Worm (Caenorhabditis elegans) whole organism, L1 larva: ENCODE data around the gene C08F1.12.
"Not testable (repeated sequence)": the region's sequence is repeated elsewhere in the genome, so short reads cannot be mapped to it uniquely, and the experiment has no call there.

Source experiments
- C04F5.9 ChIP-seq: sonication (generic microtip); optimal IDR thresholded peaks from 2 replicates; lab custom pipeline; 2016; ENCODE audit warnings: missing genetic modification characterization, missing compliant biosample characterization
- F16B12.6 ChIP-seq: fragments of 150-350 bp; optimal IDR thresholded peaks from 2 replicates; lab custom pipeline; 2014; ENCODE audit warnings: missing biosample characterization, missing genetic modification characterization
- Y116A8C.19 ChIP-seq: sonication (generic microtip); optimal IDR thresholded peaks from 2 replicates; lab custom pipeline; 2016; ENCODE audit warnings: missing compliant biosample characterization, missing genetic modification characterization, borderline replicate concordance
- aha-1 ChIP-seq: fragments of 150-350 bp; optimal IDR thresholded peaks from 2 replicates; lab custom pipeline; 2014; ENCODE audit warnings: missing biosample characterization, missing genetic modification characterization
- blmp-1 ChIP-seq: fragments of 150-350 bp; optimal IDR thresholded peaks from 2 replicates; lab custom pipeline; 2014; ENCODE audit warnings: missing biosample characterization, missing genetic modification characterization
- ceh-63 ChIP-seq: fragments of 200-800 bp; sonication (Bioruptor generic); optimal IDR thresholded peaks from 2 replicates; lab custom pipeline; 2018; ENCODE audit warnings: mild to moderate bottlenecking, missing genetic modification characterization, missing compliant biosample characterization
- ceh-88 ChIP-seq: fragments of 200-800 bp; sonication (Bioruptor generic); IDR thresholded peaks from 2 replicates; pipeline ENCODE4 v1.3.6; 2022; ENCODE audit warnings: missing genetic modification characterization, missing compliant biosample characterization
- ceh-90 ChIP-seq: sonication (generic microtip); optimal IDR thresholded peaks from 2 replicates; lab custom pipeline; 2016; ENCODE audit warnings: missing genetic modification characterization, missing compliant biosample characterization
- dsc-1 ChIP-seq: sonication (generic microtip); optimal IDR thresholded peaks from 2 replicates; lab custom pipeline; 2016; ENCODE audit warnings: mild to moderate bottlenecking, missing genetic modification characterization, missing compliant biosample characterization
- efl-1 ChIP-seq, 4 experiments: fragments of 150-350 bp; optimal IDR thresholded peaks in 3 of 4; peaks in 1 of 4; 1 replicate in 1 of 4; 2 replicates in 3 of 4; lab custom pipeline; 2014; ENCODE audit warnings: missing biosample characterization in 2 of 4, missing genetic modification characterization in 2 of 4, missing genetic modification reagents in 2 of 4
- efl-3 ChIP-seq: fragments of 200-800 bp; sonication (Bioruptor generic); optimal IDR thresholded peaks from 2 replicates; lab custom pipeline; 2018; ENCODE audit warnings: mild to moderate bottlenecking, missing genetic modification characterization, missing compliant biosample characterization
- elt-2 ChIP-seq: sonication (generic microtip); optimal IDR thresholded peaks from 2 replicates; lab custom pipeline; 2016; ENCODE audit warnings: missing genetic modification characterization, mild to moderate bottlenecking, inconsistent platforms, missing compliant biosample characterization, missing genetic modification reagents
- hlh-17 ChIP-seq: fragments of 200-800 bp; sonication (Bioruptor generic); optimal IDR thresholded peaks from 2 replicates; lab custom pipeline; 2018; ENCODE audit warnings: missing genetic modification characterization, mild to moderate bottlenecking, missing compliant biosample characterization, moderate library complexity, borderline replicate concordance
- lin-39 ChIP-seq: fragments of 150-350 bp; optimal IDR thresholded peaks from 2 replicates; lab custom pipeline; 2014; ENCODE audit warnings: missing biosample characterization, missing genetic modification reagents, missing genetic modification characterization
- lir-3 ChIP-seq: sonication (generic microtip); optimal IDR thresholded peaks from 2 replicates; lab custom pipeline; 2016; ENCODE audit warnings: mild to moderate bottlenecking, missing genetic modification characterization, moderate library complexity, missing compliant biosample characterization; ENCODE audit not compliant: poor library complexity
- mdl-1 ChIP-seq, 2 experiments: fragments of 150-350 bp; optimal IDR thresholded peaks; 2 replicates each; lab custom pipeline; 2014 to 2017; ENCODE audit warnings: missing biosample characterization in 2 of 2, missing genetic modification characterization in 2 of 2, inconsistent platforms in 1 of 2
- mef-2 ChIP-seq: fragments of 150-350 bp; optimal IDR thresholded peaks from 2 replicates; lab custom pipeline; 2014; ENCODE audit warnings: missing biosample characterization, missing genetic modification characterization
- nhr-47 ChIP-seq: sonication (generic microtip); optimal IDR thresholded peaks from 2 replicates; lab custom pipeline; 2016; ENCODE audit warnings: mild to moderate bottlenecking, missing genetic modification characterization, moderate library complexity, missing compliant biosample characterization
- nhr-90 ChIP-seq: sonication (generic microtip); optimal IDR thresholded peaks from 2 replicates; lab custom pipeline; 2016; ENCODE audit warnings: mild to moderate bottlenecking, missing genetic modification characterization, missing compliant biosample characterization; ENCODE audit not compliant: poor library complexity
- pax-3 ChIP-seq: fragments of 200-800 bp; sonication (Bioruptor generic); optimal IDR thresholded peaks from 2 replicates; lab custom pipeline; 2018; ENCODE audit warnings: mild to moderate bottlenecking, missing genetic modification characterization, moderate library complexity, missing compliant biosample characterization
- pqm-1 ChIP-seq: sonication (generic microtip); optimal IDR thresholded peaks from 3 replicates; lab custom pipeline; 2017; ENCODE audit warnings: missing biosample characterization, missing genetic modification characterization
- rnt-1 ChIP-seq: sonication (generic microtip); optimal IDR thresholded peaks from 2 replicates; lab custom pipeline; 2016; ENCODE audit warnings: mild to moderate bottlenecking, missing genetic modification characterization, moderate library complexity, missing compliant biosample characterization
- snu-23 ChIP-seq: sonication (generic microtip); optimal IDR thresholded peaks from 2 replicates; lab custom pipeline; 2016; ENCODE audit warnings: missing genetic modification characterization, missing compliant biosample characterization
- swsn-7 ChIP-seq: sonication (generic microtip); optimal IDR thresholded peaks from 2 replicates; lab custom pipeline; 2016; ENCODE audit warnings: missing genetic modification characterization, missing compliant biosample characterization
- unc-62 ChIP-seq: fragments of 150-350 bp; optimal IDR thresholded peaks from 2 replicates; lab custom pipeline; 2014; ENCODE audit warnings: missing biosample characterization, missing genetic modification reagents, missing genetic modification characterization
- unc-86 ChIP-seq: sonication (generic microtip); optimal IDR thresholded peaks from 2 replicates; lab custom pipeline; 2016; ENCODE audit warnings: missing genetic modification characterization, missing compliant biosample characterization
- unc-98 ChIP-seq: fragments of 200-800 bp; sonication (Bioruptor generic); IDR thresholded peaks from 2 replicates; pipeline ENCODE4 v1.3.6; 2022; ENCODE audit warnings: missing genetic modification characterization, missing compliant biosample characterization
- vab-15 ChIP-seq: sonication (generic microtip); optimal IDR thresholded peaks from 2 replicates; lab custom pipeline; 2017; ENCODE audit warnings: missing genotype, mild to moderate bottlenecking, missing genetic modification characterization, missing compliant biosample characterization
- zag-1 ChIP-seq: fragments of 150-350 bp; optimal IDR thresholded peaks from 2 replicates; lab custom pipeline; 2014; ENCODE audit warnings: missing biosample characterization, missing genetic modification characterization

Gene C08F1.12

DNA sequence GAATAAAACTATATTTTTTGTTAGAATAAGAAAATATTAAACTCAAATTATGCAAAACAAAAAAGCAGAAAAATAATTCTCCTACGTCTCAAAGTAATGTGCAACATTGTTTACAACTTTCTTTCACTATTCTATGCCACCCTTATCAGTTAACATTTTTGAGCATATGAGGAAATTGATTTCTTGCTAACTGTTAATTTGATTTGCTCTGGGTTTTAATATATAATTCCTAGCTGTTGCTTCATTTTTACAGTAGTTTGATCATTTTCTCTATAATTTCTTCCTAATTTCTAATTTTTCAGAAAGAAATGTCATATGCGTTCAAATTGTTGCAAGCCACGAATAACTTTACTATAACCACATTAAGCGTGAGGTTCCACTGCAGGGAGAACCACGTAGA lies 29.9 kb upstream of the C08F1.12 start, which contains the start of gene T08E11.1:
Gene T08E11.1 (plus strand): TSS at position 301 of the 400 bp plus-strand sequence.
- no peak for TF ChIP-seq ceh-63 (GFP tag; lab: Kevin White, UChicago)
- TF ChIP-seq mef-2 (tag; lab: Kevin White, UChicago) = no peak
- TF ChIP-seq lir-3 (tag; lab: Kevin White, UChicago) = no peak
- TF ChIP-seq pax-3 (tag; lab: Kevin White, UChicago) = no peak
- peak; percentile 47 for TF ChIP-seq elt-2
- TF ChIP-seq efl-3 (GFP tag; lab: Kevin White, UChicago) = no peak

ce11 chrII:1831883-1832388 lies 25.7 kb upstream of the C08F1.12 start, which contains the start of gene math-39:
Gene math-39, plus strand, starts transcription at chrII:1832338.
- TF ChIP-seq nhr-90 (tag; lab: Kevin White, UChicago) = no peak
- TF ChIP-seq lin-39 = no peak
- TF ChIP-seq C04F5.9 (tag; lab: Kevin White, UChicago) = no peak
- no peak for TF ChIP-seq ceh-63 (GFP tag; lab: Kevin White, UChicago)
- TF ChIP-seq vab-15 = no peak
- TF ChIP-seq unc-62 (GFP tag; lab: Kevin White, UChicago) = no peak
- TF ChIP-seq unc-98 (GFP tag; lab: Robert Waterston, UW) = no peak

ce11 chrII:1830182-1830682 lies 24.0 kb upstream of the C08F1.12 start, which contains the start of gene math-40:
Gene math-40, plus strand, starts transcription at chrII:1830632.
- TF ChIP-seq pqm-1 = no peak
- TF ChIP-seq efl-1 (optimal IDR thresholded peaks at IDR 0.05; lab: Kevin White, UChicago) = no peak
- peak in 1 of 2 experiments; percentile 18 for TF ChIP-seq efl-1 (GFP tag; optimal IDR thresholded peaks at IDR 0.05 in 1 of 2; lab: Kevin White, UChicago)
- peak; percentile 26 for TF ChIP-seq elt-2

ce11 chrII:1824329-1824728 lies 18.1 kb upstream of the C08F1.12 start, which contains the start of gene math-41:
Gene math-41, plus strand, starts transcription at chrII:1824629.
- TF ChIP-seq ceh-90, pqm-1, aha-1: not testable (repeated sequence)
- TF ChIP-seq, all 84 proteins: peak for 0; not testable (repeated sequence) for 84

- peak; percentile 62 for TF ChIP-seq elt-2
Observed at ce11 chrII:1823597-1823996, 17.3 kb upstream of the C08F1.12 start.

DNA sequence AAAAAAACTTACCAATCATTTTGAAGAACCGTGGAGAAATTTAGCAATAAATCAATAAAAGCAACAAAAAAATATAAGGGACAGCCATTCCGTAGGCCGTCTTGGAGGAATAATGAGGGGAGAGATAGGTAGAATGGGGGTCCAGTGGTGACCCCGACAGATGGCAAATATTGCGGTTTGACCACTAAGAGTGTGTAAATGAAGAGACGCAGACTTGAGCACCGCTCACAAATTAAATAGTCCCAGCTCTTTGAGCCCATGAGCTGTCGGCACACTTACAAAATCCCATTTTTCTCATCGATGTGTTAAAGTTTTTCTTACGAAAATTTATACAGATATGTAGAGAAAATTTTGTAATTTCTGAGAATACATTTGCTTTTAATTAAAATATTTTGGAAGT lies 14.5 kb upstream of the C08F1.12 start, which contains the start of gene fbxa-3:
Gene fbxa-3 (minus strand): TSS at position 101 of the 400 bp plus-strand sequence.
- TF ChIP-seq elt-2 = no peak
- TF ChIP-seq unc-86 = no peak
- TF ChIP-seq dsc-1 (tag; lab: Kevin White, UChicago) = no peak
- TF ChIP-seq zag-1 = no peak
- no peak for TF ChIP-seq F16B12.6 (tag; lab: Kevin White, UChicago)
- no peak for TF ChIP-seq nhr-47 (tag; lab: Kevin White, UChicago)
- TF ChIP-seq lin-39 = no peak
- TF ChIP-seq hlh-17 (GFP tag; lab: Kevin White, UChicago) = no peak
- no peak for TF ChIP-seq blmp-1 (tag; lab: Kevin White, UChicago)
- TF ChIP-seq ceh-88 (GFP tag; lab: Robert Waterston, UW) = no peak
- TF ChIP-seq mdl-1 (tag; optimal IDR thresholded peaks at IDR 0.05; lab: Kevin White, UChicago) = no peak
- TF ChIP-seq swsn-7 (tag; lab: Kevin White, UChicago) = no peak
- TF ChIP-seq rnt-1 (tag; lab: Kevin White, UChicago) = no peak
- TF ChIP-seq C04F5.9 (tag; lab: Kevin White, UChicago) = no peak
- no peak for TF ChIP-seq snu-23 (GFP tag; lab: Kevin White, UChicago)
- no peak for TF ChIP-seq lir-3 (tag; lab: Kevin White, UChicago)
- no peak for TF ChIP-seq Y116A8C.19 (tag; lab: Kevin White, UChicago)
